Fruit fly (Drosophila melanogaster): ENCODE measurements around the gene Ctl2.

The Ctl2 gene

dm6 chr3R:29075631-29076398, 47.4 kb upstream of the Ctl2 start (continued):
- TF ChIP-seq Eip93F (GFP tag; optimal IDR thresholded peaks at IDR 0.05) (no peak), CG6792 (GFP tag; optimal IDR thresholded peaks at IDR 0.05) (no peak), salr (GFP tag; optimal IDR thresholded peaks at IDR 0.05) (no peak), CG9139 (GFP tag; optimal IDR thresholded peaks at IDR 0.05) (peak; percentile 13), Ets21C (GFP tag; optimal IDR thresholded peaks at IDR 0.05) (peak; percentile 9), CG10669 (GFP tag; optimal IDR thresholded peaks at IDR 0.05) (peak; percentile 15), spab (GFP tag; optimal IDR thresholded peaks at IDR 0.05) (peak; percentile 25), net (GFP tag; optimal IDR thresholded peaks at IDR 0.05) (no peak), CG6808 (GFP tag; optimal IDR thresholded peaks at IDR 0.05) (peak; percentile 7), esn (GFP tag; optimal IDR thresholded peaks at IDR 0.05) (peak; percentile 65), CG11902 (GFP tag; optimal IDR thresholded peaks at IDR 0.05) (no peak), CG11294 (GFP tag; IDR thresholded peaks at IDR 0.05) (no peak), CG8632 (GFP tag; optimal IDR thresholded peaks at IDR 0.05) (peak; percentile 9), CG11762 (GFP tag; optimal IDR thresholded peaks at IDR 0.05; ENCODE audit: insufficient read depth) (no peak), svp (GFP tag) (peak; percentile 84), vri (GFP tag; optimal IDR thresholded peaks at IDR 0.05) (peak; percentile 84), CG4318 (GFP tag; optimal IDR thresholded peaks at IDR 0.05) (no peak), Gug (GFP tag; IDR thresholded peaks at IDR 0.05) (no peak)

dm6 chr3R:29076609-29077008, 46.6 kb upstream of the Ctl2 start:
- TF ChIP-seq acj6 (GFP tag; optimal IDR thresholded peaks at IDR 0.05) (no peak), Hr38 (GFP tag; optimal IDR thresholded peaks at IDR 0.05) (no peak), Sox15 (GFP tag; optimal IDR thresholded peaks at IDR 0.05) (no peak), CG34406 (GFP tag; optimal IDR thresholded peaks at IDR 0.05) (no peak), Gug (GFP tag; IDR thresholded peaks at IDR 0.05) (no peak), CG32006 (GFP tag; optimal IDR thresholded peaks at IDR 0.05) (no peak), CG8632 (GFP tag; optimal IDR thresholded peaks at IDR 0.05) (no peak), CG7368 (GFP tag; optimal IDR thresholded peaks at IDR 0.05) (no peak), CG6808 (GFP tag; optimal IDR thresholded peaks at IDR 0.05) (no peak), ss (GFP tag; optimal IDR thresholded peaks at IDR 0.05) (no peak), fkh (GFP tag; optimal IDR thresholded peaks at IDR 0.05) (no peak), salr (GFP tag; optimal IDR thresholded peaks at IDR 0.05) (no peak), dsx (GFP tag; optimal IDR thresholded peaks at IDR 0.05; ENCODE audit: poor library complexity, severe bottlenecking) (no peak)

- no peak for TF ChIP-seq CG3032 (tag; optimal IDR thresholded peaks at IDR 0.05)
- TF ChIP-seq dsx (GFP tag; optimal IDR thresholded peaks at IDR 0.05; ENCODE audit: poor library complexity, severe bottlenecking), result no peak
- peak; percentile 70 for TF ChIP-seq fkh (GFP tag; optimal IDR thresholded peaks at IDR 0.05)
- TF ChIP-seq ss (GFP tag; optimal IDR thresholded peaks at IDR 0.05), result no peak
- TF ChIP-seq CG31627 (GFP tag; optimal IDR thresholded peaks at IDR 0.05), result no peak
- TF ChIP-seq lz (GFP tag; optimal IDR thresholded peaks at IDR 0.05), result no peak
- 0 out of 3 replicates have a peak, but pooled peaks have one; percentile 35 for TF ChIP-seq eg (GFP tag; IDR thresholded peaks at IDR 0.05)
- TF ChIP-seq CG10669 (GFP tag; optimal IDR thresholded peaks at IDR 0.05), result no peak
- TF ChIP-seq CG7368 (GFP tag; optimal IDR thresholded peaks at IDR 0.05), result no peak
- TF ChIP-seq Lpt (GFP tag; optimal IDR thresholded peaks at IDR 0.05), result no peak
- TF ChIP-seq Smox (GFP tag; optimal IDR thresholded peaks at IDR 0.05), result no peak
- TF ChIP-seq Met (GFP tag; optimal IDR thresholded peaks at IDR 0.05), result no peak
- TF ChIP-seq achi (GFP tag; optimal IDR thresholded peaks at IDR 0.05), result no peak
- TF ChIP-seq CG1621 (tag; optimal IDR thresholded peaks at IDR 0.05), result no peak
- TF ChIP-seq Eip78C (GFP tag), result peak; percentile 25
- no peak for TF ChIP-seq Blimp-1 (GFP tag; optimal IDR thresholded peaks at IDR 0.05)
Observed at dm6 chr3R:29077572-29077971, 45.6 kb upstream of the Ctl2 start.

All from whole organism, prepupa.